Worm (Caenorhabditis elegans): Measurements from ENCODE around the gene cdl-1.

ce11 chrII:10800209-10800608 lies 15.0 kb downstream of the cdl-1 start:
- TF ChIP-seq him-1 (tag; optimal IDR thresholded peaks at IDR 0.05) (no peak), dao-5 (tag; optimal IDR thresholded peaks at IDR 0.05) (no peak)
